Fruit fly (Drosophila melanogaster) whole organism, embryonic: ENCODE results near the gene Rpt4.

Experiments used
- ATbp ChIP-seq: fragments of 200-800 bp; sonication (Bioruptor generic); optimal IDR thresholded peaks from 2 replicates; lab custom pipeline; 2017; ENCODE audit warnings: missing biosample characterization, mild to moderate bottlenecking, missing genetic modification characterization, missing genetic modification reagents
- CG1024 ChIP-seq: fragments of 200-800 bp; sonication (Bioruptor generic); IDR thresholded peaks from 2 replicates; pipeline ENCODE4 v1.3.6; 2022; ENCODE audit warnings: missing biosample characterization, missing genetic modification characterization
- CG10267 ChIP-seq: fragments of 200-800 bp; sonication (Bioruptor generic); optimal IDR thresholded peaks from 2 replicates; lab custom pipeline; 2018; ENCODE audit warnings: missing biosample characterization, mild to moderate bottlenecking, missing genetic modification characterization, moderate library complexity
- CG11093 ChIP-seq: fragments of 200-800 bp; sonication (Bioruptor generic); IDR thresholded peaks from 3 replicates; pipeline ENCODE4 v1.3.6; 2022; ENCODE audit warnings: missing biosample characterization, missing genetic modification characterization
- CG16779 ChIP-seq: fragments of 200-800 bp; sonication (Bioruptor generic); IDR thresholded peaks from 2 replicates; pipeline ENCODE4 v1.3.6; 2022; ENCODE audit warnings: missing biosample characterization, missing genetic modification characterization
- CG2129 ChIP-seq: fragments of 200-800 bp; sonication (Bioruptor generic); IDR thresholded peaks from 2 replicates; pipeline ENCODE4 v1.3.6; 2022; ENCODE audit warnings: missing biosample characterization, missing genetic modification characterization; ENCODE audit not compliant: partially characterized antibody
- CG2202 ChIP-seq: fragments of 200-800 bp; sonication (Bioruptor generic); optimal IDR thresholded peaks from 2 replicates; lab custom pipeline; 2018; ENCODE audit warnings: missing biosample characterization, mild to moderate bottlenecking, missing genetic modification characterization
- CG31441 ChIP-seq: fragments of 200-800 bp; sonication (Bioruptor generic); IDR thresholded peaks from 2 replicates; pipeline ENCODE4 v1.3.6; 2022; ENCODE audit warnings: missing biosample characterization, missing genetic modification characterization
- CG3407 ChIP-seq: fragments of 200-800 bp; sonication (Bioruptor generic); optimal IDR thresholded peaks from 2 replicates; lab custom pipeline; 2018; ENCODE audit warnings: missing biosample characterization, mild to moderate bottlenecking, missing genetic modification characterization
- CG4424 ChIP-seq: fragments of 200-800 bp; sonication (Bioruptor generic); optimal IDR thresholded peaks from 3 replicates; lab custom pipeline; 2016; ENCODE audit warnings: missing biosample characterization, missing genetic modification characterization
- CG4730 ChIP-seq: fragments of 200-800 bp; sonication (Bioruptor generic); IDR thresholded peaks from 2 replicates; pipeline ENCODE4 v1.3.6; 2022; ENCODE audit warnings: missing biosample characterization, missing genetic modification characterization
- CG7556 ChIP-seq: fragments of 200-800 bp; sonication (Bioruptor generic); optimal IDR thresholded peaks from 2 replicates; lab custom pipeline; 2017; ENCODE audit warnings: missing biosample characterization, mild to moderate bottlenecking, missing genetic modification characterization
- CG8765 ChIP-seq: fragments of 200-800 bp; sonication (Bioruptor generic); IDR thresholded peaks from 2 replicates; pipeline ENCODE4 v1.3.6; 2022; ENCODE audit warnings: missing biosample characterization, missing genetic modification characterization
- CG8924 ChIP-seq: fragments of 200-800 bp; optimal IDR thresholded peaks from 3 replicates; lab custom pipeline; 2019; ENCODE audit warnings: missing biosample characterization, mild to moderate bottlenecking, missing genetic modification characterization, moderate library complexity
- CG8944 ChIP-seq: fragments of 200-800 bp; sonication (Bioruptor generic); optimal IDR thresholded peaks from 3 replicates; lab custom pipeline; 2016; ENCODE audit warnings: missing biosample characterization, missing genetic modification characterization
- CG9817 ChIP-seq: fragments of 200-800 bp; sonication (Bioruptor generic); optimal IDR thresholded peaks from 2 replicates; lab custom pipeline; 2018; ENCODE audit warnings: missing biosample characterization, mild to moderate bottlenecking, missing genetic modification characterization, moderate library complexity
- D ChIP-seq, 2 experiments: fragments of 200-800 bp in 1 of 2; fragments of >200 bp in 1 of 2; sonication (Bioruptor generic) in 1 of 2; optimal IDR thresholded peaks; 2 replicates in 1 of 2; 3 replicates in 1 of 2; lab custom pipeline; 2017; ENCODE audit warnings: mild to moderate bottlenecking in 1 of 2, missing biosample characterization in 1 of 2, missing genetic modification characterization in 1 of 2, missing genetic modification reagents in 1 of 2
- Dfd ChIP-seq, 2 experiments: fragments of >200 bp; optimal IDR thresholded peaks; 2 replicates each; lab custom pipeline; 2017; ENCODE audit warnings: missing biosample characterization in 2 of 2, missing genetic modification characterization in 2 of 2
- Fer1 ChIP-seq: fragments of 200-800 bp; sonication (Bioruptor generic); optimal IDR thresholded peaks from 2 replicates; lab custom pipeline; 2017; ENCODE audit warnings: missing biosample characterization, mild to moderate bottlenecking, missing genetic modification characterization
- HHEX ChIP-seq: fragments of 200-800 bp; sonication (Bioruptor generic); optimal IDR thresholded peaks from 3 replicates; lab custom pipeline; 2017; ENCODE audit warnings: missing biosample characterization, mild to moderate bottlenecking, missing genetic modification characterization, missing genetic modification reagents
- Hand ChIP-seq: fragments of 200-800 bp; sonication (Bioruptor generic); optimal IDR thresholded peaks from 2 replicates; lab custom pipeline; 2017; ENCODE audit warnings: mild to moderate bottlenecking, missing biosample characterization, missing genetic modification reagents, missing genetic modification characterization
- HmgZ ChIP-seq: fragments of 200-800 bp; sonication (Bioruptor generic); optimal IDR thresholded peaks from 2 replicates; lab custom pipeline; 2018; ENCODE audit warnings: missing biosample characterization, mild to moderate bottlenecking, missing genetic modification characterization
- Jarid2 ChIP-seq: fragments of 200-800 bp; sonication (Bioruptor generic); optimal IDR thresholded peaks from 3 replicates; lab custom pipeline; 2017; ENCODE audit warnings: mild to moderate bottlenecking, missing biosample characterization, missing genetic modification reagents, missing genetic modification characterization
- Lim3 ChIP-seq: fragments of 200-800 bp; sonication (Bioruptor generic); IDR thresholded peaks from 2 replicates; pipeline ENCODE4 v1.3.6; 2022; ENCODE audit warnings: missing biosample characterization, missing genetic modification characterization
- MTF-1 ChIP-seq: fragments of 200-800 bp; sonication (Bioruptor generic); optimal IDR thresholded peaks from 2 replicates; lab custom pipeline; 2018; ENCODE audit warnings: missing biosample characterization, mild to moderate bottlenecking, missing genetic modification characterization, borderline replicate concordance
- NfI ChIP-seq: fragments of 200-800 bp; sonication (Bioruptor generic); optimal IDR thresholded peaks from 3 replicates; lab custom pipeline; 2018; ENCODE audit warnings: missing biosample characterization, mild to moderate bottlenecking, missing genetic modification characterization, moderate library complexity
- Six4 ChIP-seq: fragments of 200-800 bp; sonication (Bioruptor generic); optimal IDR thresholded peaks from 2 replicates; lab custom pipeline; 2016; ENCODE audit warnings: missing biosample characterization, missing genetic modification characterization
- Sox102F ChIP-seq: fragments of 200-800 bp; sonication (Bioruptor generic); optimal IDR thresholded peaks from 2 replicates; lab custom pipeline; 2018; ENCODE audit warnings: missing biosample characterization, mild to moderate bottlenecking, missing genetic modification characterization, moderate library complexity
- aop ChIP-seq: fragments of 200-800 bp; sonication (Bioruptor generic); IDR thresholded peaks from 2 replicates; pipeline ENCODE4 v1.3.6; 2022; ENCODE audit warnings: missing biosample characterization, missing genetic modification characterization
- ase ChIP-seq: fragments of 200-800 bp; sonication (Bioruptor generic); IDR thresholded peaks from 3 replicates; pipeline ENCODE4 v1.3.6; 2022; ENCODE audit warnings: missing biosample characterization, missing genetic modification characterization
- bab2 ChIP-seq: fragments of 200-800 bp; sonication (Bioruptor generic); optimal IDR thresholded peaks from 2 replicates; lab custom pipeline; 2016; ENCODE audit warnings: missing biosample characterization, missing genetic modification characterization
- en ChIP-seq: fragments of 200-800 bp; sonication (Bioruptor generic); optimal IDR thresholded peaks from 2 replicates; lab custom pipeline; 2016; ENCODE audit warnings: missing biosample characterization, missing genetic modification characterization
- grau ChIP-seq: fragments of 200-800 bp; optimal IDR thresholded peaks from 3 replicates; lab custom pipeline; 2019; ENCODE audit warnings: missing biosample characterization, mild to moderate bottlenecking, missing genetic modification characterization, moderate library complexity
- grn ChIP-seq: fragments of 200-800 bp; sonication (Bioruptor generic); optimal IDR thresholded peaks from 3 replicates; lab custom pipeline; 2017; ENCODE audit warnings: missing biosample characterization, missing genetic modification characterization
- gsb-n ChIP-seq: fragments of 200-800 bp; sonication (Bioruptor generic); optimal IDR thresholded peaks from 3 replicates; lab custom pipeline; 2018; ENCODE audit warnings: missing biosample characterization, mild to moderate bottlenecking, missing genetic modification characterization
- hbn ChIP-seq: fragments of 200-800 bp; sonication (Bioruptor generic); IDR thresholded peaks from 2 replicates; pipeline ENCODE4 v1.3.6; 2022; ENCODE audit warnings: missing biosample characterization, missing genetic modification characterization; ENCODE audit not compliant: partially characterized antibody
- kay ChIP-seq: fragments of 200-800 bp; sonication (Bioruptor generic); optimal IDR thresholded peaks from 2 replicates; lab custom pipeline; 2016; ENCODE audit warnings: missing biosample characterization, missing genetic modification characterization
- knrl ChIP-seq: fragments of 200-800 bp; sonication (Bioruptor generic); IDR thresholded peaks from 3 replicates; pipeline ENCODE4 v1.3.6; 2022; ENCODE audit warnings: missing biosample characterization, missing genetic modification characterization; ENCODE audit not compliant: partially characterized antibody
- lov ChIP-seq, 2 experiments: fragments of 200-800 bp in 1 of 2; fragments of >200 bp in 1 of 2; sonication (Bioruptor generic) in 1 of 2; IDR thresholded peaks in 1 of 2; optimal IDR thresholded peaks in 1 of 2; 2 replicates in 1 of 2; 3 replicates in 1 of 2; pipeline versions ENCODE4 v1.3.6 to Lab custom; 2017 to 2022; ENCODE audit warnings: missing biosample characterization in 1 of 2, missing genetic modification characterization in 1 of 2
- oc ChIP-seq: fragments of 200-800 bp; sonication (Bioruptor generic); optimal IDR thresholded peaks from 2 replicates; lab custom pipeline; 2018; ENCODE audit warnings: missing biosample characterization, mild to moderate bottlenecking, missing genetic modification characterization, moderate library complexity
- peb ChIP-seq: fragments of 200-800 bp; sonication (Bioruptor generic); IDR thresholded peaks from 2 replicates; pipeline ENCODE4 v1.3.6; 2022; ENCODE audit warnings: missing biosample characterization, missing genetic modification characterization
- pho ChIP-seq: fragments of 200-800 bp; sonication (Bioruptor generic); optimal IDR thresholded peaks from 2 replicates; lab custom pipeline; 2016; ENCODE audit warnings: missing biosample characterization, missing genetic modification characterization
- pzg ChIP-seq: fragments of 200-800 bp; sonication (Bioruptor generic); optimal IDR thresholded peaks from 3 replicates; lab custom pipeline; 2018; ENCODE audit warnings: missing biosample characterization, mild to moderate bottlenecking, missing genetic modification characterization, moderate library complexity
- rib ChIP-seq: fragments of 200-800 bp; sonication (Bioruptor generic); IDR thresholded peaks from 2 replicates; pipeline ENCODE4 v1.3.6; 2022; ENCODE audit warnings: missing biosample characterization, missing genetic modification characterization
- sna ChIP-seq: fragments of 200-800 bp; sonication (Bioruptor generic); IDR thresholded peaks from 2 replicates; pipeline ENCODE4 v1.3.6; 2022; ENCODE audit warnings: missing biosample characterization, missing genetic modification characterization; ENCODE audit not compliant: partially characterized antibody
- ssp ChIP-seq: fragments of 200-800 bp; sonication (Bioruptor generic); IDR thresholded peaks from 2 replicates; pipeline ENCODE4 v1.3.6; 2022; ENCODE audit warnings: missing biosample characterization, missing genetic modification characterization
- tin ChIP-seq: fragments of 200-800 bp; sonication (Bioruptor generic); optimal IDR thresholded peaks from 3 replicates; lab custom pipeline; 2016; ENCODE audit warnings: missing biosample characterization, missing genetic modification characterization
- ttk ChIP-seq: fragments of 200-800 bp; sonication (Bioruptor generic); IDR thresholded peaks from 2 replicates; pipeline ENCODE4 v2.1.2; 2022; ENCODE audit warnings: missing biosample characterization, missing genetic modification characterization
- unpg ChIP-seq: fragments of 200-800 bp; sonication (Bioruptor generic); optimal IDR thresholded peaks from 3 replicates; lab custom pipeline; 2018; ENCODE audit warnings: missing biosample characterization, mild to moderate bottlenecking, missing genetic modification characterization, moderate library complexity

The Rpt4 gene

dm6 chrX:6263614-6264130, 27.4 kb downstream of the Rpt4 start (continued):
- no peak for TF ChIP-seq CG2202 (tag; lab: Kevin White, UChicago)
- TF ChIP-seq pho (GFP tag; lab: Kevin White, UChicago) = peak; percentile 48
- TF ChIP-seq CG9817 (tag; lab: Kevin White, UChicago) = peak; percentile 66
- TF ChIP-seq knrl = no peak
- no peak for TF ChIP-seq aop (GFP tag; lab: Robert Waterston, UW)
- peak; percentile 45; the same call in 1 of the 3 replicates for TF ChIP-seq ase (GFP tag; lab: Robert Waterston, UW)
- TF ChIP-seq Lim3 (GFP tag; lab: Robert Waterston, UW) = no peak
- TF ChIP-seq CG4730 (GFP tag; lab: Robert Waterston, UW) = peak; percentile 49; the same call in 1 of the 2 replicates
- TF ChIP-seq ATbp = peak; percentile 68
- TF ChIP-seq Fer1 = peak; percentile 92
- TF ChIP-seq en (GFP tag; lab: Kevin White, UChicago) = no peak
- TF ChIP-seq CG11093 = peak; percentile 58; the same call in 1 of the 3 replicates
- TF ChIP-seq Dfd (GFP tag; optimal IDR thresholded peaks at IDR 0.05; lab: Kevin White, UChicago) = no peak
- peak; percentile 55 for TF ChIP-seq bab2 (GFP tag; lab: Kevin White, UChicago)
- TF ChIP-seq grn (GFP tag; lab: Kevin White, UChicago) = peak; percentile 49
- peak; percentile 75 for TF ChIP-seq unpg (GFP tag; lab: Kevin White, UChicago)
- no peak for TF ChIP-seq pzg
- peak; percentile 81 for TF ChIP-seq CG31441 (GFP tag; lab: Robert Waterston, UW)
- peak; percentile 43; the same call in 1 of the 2 replicates for TF ChIP-seq ttk
- TF ChIP-seq lov (optimal IDR thresholded peaks at IDR 0.05; lab: Kevin White, UChicago) = no peak
- no peak for TF ChIP-seq lov (GFP tag; IDR thresholded peaks at IDR 0.05; lab: Robert Waterston, UW)
- no peak for TF ChIP-seq sna
- no peak for TF ChIP-seq kay (GFP tag; lab: Kevin White, UChicago)
- TF ChIP-seq CG10267 (tag; lab: Kevin White, UChicago) = peak; percentile 65
- peak; percentile 68 for TF ChIP-seq Jarid2 (GFP tag; lab: Kevin White, UChicago)
- no peak for TF ChIP-seq CG2129
- peak; percentile 52 for TF ChIP-seq tin (GFP tag; lab: Kevin White, UChicago)
- TF ChIP-seq D (optimal IDR thresholded peaks at IDR 0.05; lab: Kevin White, UChicago) = no peak
- TF ChIP-seq D (GFP tag; optimal IDR thresholded peaks at IDR 0.05; lab: Kevin White, UChicago) = peak; percentile 74
- TF ChIP-seq CG7556 = peak; percentile 86
- TF ChIP-seq CG3407 = peak; percentile 15
- TF ChIP-seq CG8765 (GFP tag; lab: Robert Waterston, UW) = no peak
- peak; percentile 79 for TF ChIP-seq CG8924 (tag; lab: Kevin White, UChicago)
- peak; percentile 37; the same call in 1 of the 2 replicates for TF ChIP-seq ssp (GFP tag; lab: Robert Waterston, UW)
- peak; percentile 76 for TF ChIP-seq Sox102F
- TF ChIP-seq HHEX (GFP tag; lab: Kevin White, UChicago) = peak; percentile 82
- TF ChIP-seq NfI (GFP tag; lab: Kevin White, UChicago) = peak; percentile 68
- TF ChIP-seq CG16779 (GFP tag; lab: Robert Waterston, UW) = no peak
- no peak for TF ChIP-seq MTF-1 (GFP tag; lab: Kevin White, UChicago)
- peak; percentile 48; the same call in 1 of the 2 replicates for TF ChIP-seq rib
- TF ChIP-seq CG1024 = no peak
- TF ChIP-seq hbn (GFP tag; lab: Robert Waterston, UW) = no peak
- TF ChIP-seq grau (tag; lab: Kevin White, UChicago) = peak; percentile 83
- 0 out of 2 replicates have a peak, but pooled peaks have one; percentile 15 for TF ChIP-seq peb (GFP tag; lab: Robert Waterston, UW)
- peak; percentile 46 for TF ChIP-seq Six4
- TF ChIP-seq oc = peak; percentile 27
- TF ChIP-seq CG8944 (GFP tag; lab: Kevin White, UChicago) = no peak
- TF ChIP-seq CG4424 = peak; percentile 61
- peak; percentile 72 for TF ChIP-seq Hand (GFP tag; lab: Kevin White, UChicago)
- TF ChIP-seq HmgZ (tag; lab: Kevin White, UChicago) = peak; percentile 75
- no peak for TF ChIP-seq gsb-n (tag; lab: Kevin White, UChicago)
